Worm (Caenorhabditis elegans): Measurements from ENCODE around the gene ant-1.3.

DNA sequence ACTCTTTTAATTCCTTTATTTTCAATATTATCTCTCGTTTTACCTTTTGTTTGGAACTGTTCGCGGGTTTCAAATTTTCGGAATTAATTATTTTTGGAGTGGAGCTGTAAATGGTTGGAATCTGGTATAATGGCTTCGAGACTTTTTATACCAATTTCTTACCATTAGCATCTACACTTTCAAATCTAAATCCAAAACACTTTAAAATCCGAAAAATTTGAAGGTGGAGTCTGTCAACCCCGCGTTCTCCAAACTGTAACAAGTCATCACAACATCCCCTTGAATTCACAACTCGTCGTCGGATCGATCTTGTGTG, 48.3 kb upstream of the ant-1.3 start, which contains the start of gene nhr-97:
- no peak for TF ChIP-seq ama-1 (optimal IDR thresholded peaks at IDR 0.05)
- TF ChIP-seq aly-2 (tag; optimal IDR thresholded peaks at IDR 0.05) = no peak
- no peak for TF ChIP-seq sptf-1 (tag; optimal IDR thresholded peaks at IDR 0.05)
- TF ChIP-seq hlh-4 (tag; optimal IDR thresholded peaks at IDR 0.05) = no peak
- no peak for TF ChIP-seq nhr-28 (tag; optimal IDR thresholded peaks at IDR 0.05)
- no peak for TF ChIP-seq skn-1 (tag; optimal IDR thresholded peaks at IDR 0.05)
- TF ChIP-seq fos-1 (tag; optimal IDR thresholded peaks at IDR 0.05) = no peak
- no peak for TF ChIP-seq ceh-8 (GFP tag; optimal IDR thresholded peaks at IDR 0.05)
- no peak for TF ChIP-seq C16A3.4 (tag; optimal IDR thresholded peaks at IDR 0.05)
- no peak for TF ChIP-seq unc-62 (GFP tag; optimal IDR thresholded peaks at IDR 0.05)
- no peak for TF ChIP-seq unc-130 (tag; optimal IDR thresholded peaks at IDR 0.05)
